Worm (Caenorhabditis elegans): ENCODE results near the gene F36D4.4.

Gene F36D4.4

ce11 chrV:9414516-9414915, at the start of gene F36D4.4:
TSS of gene F36D4.4 (minus strand) at chrV:9414616.
- no peak for TF ChIP-seq nhr-71 (tag; optimal IDR thresholded peaks at IDR 0.05)
- no peak for TF ChIP-seq mep-1 (tag; optimal IDR thresholded peaks at IDR 0.05)
- TF ChIP-seq dsc-1 (tag; optimal IDR thresholded peaks at IDR 0.05) = no peak
- no peak for TF ChIP-seq grh-1 (GFP tag; IDR thresholded peaks at IDR 0.05)
- no peak for TF ChIP-seq snu-23 (GFP tag; optimal IDR thresholded peaks at IDR 0.05)
- TF ChIP-seq nhr-237 (tag; optimal IDR thresholded peaks at IDR 0.05) = no peak
- TF ChIP-seq alr-1 (tag; optimal IDR thresholded peaks at IDR 0.05; ENCODE audit: borderline replicate concordance) = no peak
- no peak for TF ChIP-seq lin-13 (GFP tag; optimal IDR thresholded peaks at IDR 0.05)
- TF ChIP-seq nhr-19 (GFP tag; conservative IDR thresholded peaks at IDR 0.05) = no peak
- TF ChIP-seq rnt-1 (tag; optimal IDR thresholded peaks at IDR 0.05) = no peak
- TF ChIP-seq hlh-4 (tag; optimal IDR thresholded peaks at IDR 0.05) = no peak
- TF ChIP-seq ztf-4 (tag; optimal IDR thresholded peaks at IDR 0.05) = no peak
- TF ChIP-seq nhr-20 (tag; optimal IDR thresholded peaks at IDR 0.05) = no peak

ce11 chrV:9462605-9463004, 48.2 kb upstream of the F36D4.4 start, which contains the start of gene F07D3.3:
TSS of gene F07D3.3 (minus strand) at chrV:9462705.
- no peak for TF ChIP-seq tlp-1 (tag; optimal IDR thresholded peaks at IDR 0.05)
- no peak for TF ChIP-seq hlh-4 (tag; optimal IDR thresholded peaks at IDR 0.05)
- no peak for TF ChIP-seq lin-15B (tag; optimal IDR thresholded peaks at IDR 0.05)
- TF ChIP-seq lin-35 (GFP tag; optimal IDR thresholded peaks at IDR 0.05) = no peak
- TF ChIP-seq mef-2 (tag; optimal IDR thresholded peaks at IDR 0.05) = no peak
- TF ChIP-seq zip-4 (GFP tag; optimal IDR thresholded peaks at IDR 0.05) = no peak
- no peak for TF ChIP-seq C04F5.9 (tag; optimal IDR thresholded peaks at IDR 0.05)
- no peak for TF ChIP-seq mab-9 (GFP tag; IDR thresholded peaks at IDR 0.05)
- TF ChIP-seq irx-1 (tag; optimal IDR thresholded peaks at IDR 0.05) = no peak
- no peak for TF ChIP-seq unc-30 (tag; optimal IDR thresholded peaks at IDR 0.05)
- no peak for TF ChIP-seq nhr-20 (tag; optimal IDR thresholded peaks at IDR 0.05)
- no peak for TF ChIP-seq blmp-1 (tag; optimal IDR thresholded peaks at IDR 0.05)
- TF ChIP-seq elt-2 (tag; optimal IDR thresholded peaks at IDR 0.05) = no peak

- TF ChIP-seq ztf-4 (tag; optimal IDR thresholded peaks at IDR 0.05) = no peak
These were observed 43.1 kb upstream of the F36D4.4 start for ce11 chrV:9457535-9457934.

ce11 chrV:9453933-9454332, 39.5 kb upstream of the F36D4.4 start:
- no peak for TF ChIP-seq ceh-82 (tag; optimal IDR thresholded peaks at IDR 0.05)
- peak; percentile 95 for TF ChIP-seq blmp-1 (tag; optimal IDR thresholded peaks at IDR 0.05)
- TF ChIP-seq nhr-11 (tag; optimal IDR thresholded peaks at IDR 0.05) = no peak
- TF ChIP-seq elt-3 (tag; optimal IDR thresholded peaks at IDR 0.05) = peak in 1 of 6 experiments; percentile 31
- no peak for TF ChIP-seq ces-1 (GFP tag; optimal IDR thresholded peaks at IDR 0.05)
- TF ChIP-seq fos-1 (tag; optimal IDR thresholded peaks at IDR 0.05) = no peak
- no peak for TF ChIP-seq mef-2 (tag; optimal IDR thresholded peaks at IDR 0.05)
- no peak for TF ChIP-seq lir-3 (tag; optimal IDR thresholded peaks at IDR 0.05; ENCODE audit: poor library complexity)
- peak; percentile 60 for TF ChIP-seq elt-2 (tag; optimal IDR thresholded peaks at IDR 0.05)

- TF ChIP-seq blmp-1 (tag; optimal IDR thresholded peaks at IDR 0.05) (no peak), mab-9 (GFP tag; IDR thresholded peaks at IDR 0.05) (no peak), fkh-10 (GFP tag; optimal IDR thresholded peaks at IDR 0.05) (no peak), egl-13 (tag; optimal IDR thresholded peaks at IDR 0.05) (no peak), Y116A8C.19 (tag; optimal IDR thresholded peaks at IDR 0.05; ENCODE audit: borderline replicate concordance) (no peak), nhr-84 (tag; optimal IDR thresholded peaks at IDR 0.05) (no peak), swsn-7 (tag; optimal IDR thresholded peaks at IDR 0.05) (no peak), mdl-1 (tag; optimal IDR thresholded peaks at IDR 0.05) (no peak), snpc-4 (tag; optimal IDR thresholded peaks at IDR 0.05) (no peak), dpl-1 (GFP tag; optimal IDR thresholded peaks at IDR 0.05) (no peak), mef-2 (tag; optimal IDR thresholded peaks at IDR 0.05) (no peak), ztf-11 (tag; optimal IDR thresholded peaks at IDR 0.05) (no peak), aly-2 (tag; optimal IDR thresholded peaks at IDR 0.05) (no peak), C16A3.4 (tag; optimal IDR thresholded peaks at IDR 0.05) (no peak), pax-3 (tag; optimal IDR thresholded peaks at IDR 0.05) (no peak), nhr-77 (tag; optimal IDR thresholded peaks at IDR 0.05) (no peak)
These were observed 38.9 kb upstream of the F36D4.4 start for ce11 chrV:9453333-9453732.

Measured in whole organism, L1 larva.